Fruit fly (Drosophila melanogaster): ENCODE results near the gene CG6834.

- TF ChIP-seq kay (GFP tag; optimal IDR thresholded peaks at IDR 0.05) (peak; percentile 87), pros (GFP tag; optimal IDR thresholded peaks at IDR 0.05) (no peak), CG7556 (GFP tag; optimal IDR thresholded peaks at IDR 0.05) (peak; percentile 95), Usf (GFP tag; optimal IDR thresholded peaks at IDR 0.05) (peak; percentile 84)
Measured at dm6 chr3R:11656614-11657216, 31.2 kb downstream of the CG6834 start.
